Fruit fly (Drosophila melanogaster) whole organism, pupa: ENCODE data around the gene NHP2.

Experiments used
- CG12605 ChIP-seq: fragments of 200-800 bp; sonication (Bioruptor generic); IDR thresholded peaks from 2 replicates; pipeline ENCODE4 v1.3.6; 2022; ENCODE audit warnings: missing biosample characterization, missing genetic modification characterization
- EcR ChIP-seq: fragments of 200-800 bp; sonication (Bioruptor generic); optimal IDR thresholded peaks from 3 replicates; lab custom pipeline; 2019; ENCODE audit warnings: missing biosample characterization, missing genetic modification characterization, mild to moderate bottlenecking, moderate library complexity, missing genetic modification reagents
- Snoo ChIP-seq: fragments of 200-800 bp; sonication (Bioruptor generic); optimal IDR thresholded peaks from 3 replicates; lab custom pipeline; 2017; ENCODE audit warnings: missing biosample characterization, mild to moderate bottlenecking, missing genetic modification characterization, inconsistent platforms

DNA sequence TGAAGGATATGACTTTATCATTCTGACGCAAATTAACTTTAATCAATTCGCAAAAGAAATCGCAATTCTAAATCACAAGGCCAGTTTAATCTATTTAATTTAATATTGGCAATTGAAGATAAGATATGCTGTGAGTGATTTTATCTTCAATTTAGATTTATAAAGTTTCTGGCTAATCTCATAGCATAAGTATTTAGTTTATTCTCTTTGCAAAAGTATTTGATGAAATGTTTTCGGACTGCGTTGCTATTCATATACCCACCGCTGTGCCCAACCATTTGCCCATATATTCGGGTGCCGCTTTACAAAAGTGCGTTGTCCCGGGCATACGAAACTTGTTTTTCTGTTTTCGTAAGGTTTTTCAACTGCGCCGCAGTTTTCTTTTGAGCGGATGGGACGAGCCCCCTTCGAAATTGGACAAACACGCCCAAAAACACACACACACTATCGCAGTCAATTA is 17.0 kb downstream of the NHP2 start:
- TF ChIP-seq EcR (GFP tag; lab: Kevin White, UChicago) (no peak), Snoo (tag; lab: Kevin White, UChicago) (peak; percentile 73), CG12605 (GFP tag; lab: Robert Waterston, UW) (peak; percentile 56)
